Worm (Caenorhabditis elegans): Measurements from ENCODE around the gene mdt-30.

Gene mdt-30

ce11 chrIII:8027942-8028341 lies at the start of gene mdt-30:
mdt-30 (minus strand) TSS chrIII:8028042.
- no peak for TF ChIP-seq ztf-23 (GFP tag; IDR thresholded peaks at IDR 0.05)
- no peak for TF ChIP-seq ref-1 (GFP tag; conservative IDR thresholded peaks at IDR 0.05)
- TF ChIP-seq med-1 (GFP tag; optimal IDR thresholded peaks at IDR 0.05; ENCODE audit: insufficient read depth), result no peak
- no peak for TF ChIP-seq klf-2 (GFP tag; conservative IDR thresholded peaks at IDR 0.05)
- TF ChIP-seq T22C8.4 (GFP tag; IDR thresholded peaks at IDR 0.05), result no peak
- no peak for TF ChIP-seq tab-1 (GFP tag; IDR thresholded peaks at IDR 0.05)
- no peak for TF ChIP-seq cog-1 (tag; optimal IDR thresholded peaks at IDR 0.05)
- no peak for TF ChIP-seq flt-1 (GFP tag; IDR thresholded peaks at IDR 0.05)
- TF ChIP-seq ztf-29 (GFP tag; IDR thresholded peaks at IDR 0.05), result no peak

DNA sequence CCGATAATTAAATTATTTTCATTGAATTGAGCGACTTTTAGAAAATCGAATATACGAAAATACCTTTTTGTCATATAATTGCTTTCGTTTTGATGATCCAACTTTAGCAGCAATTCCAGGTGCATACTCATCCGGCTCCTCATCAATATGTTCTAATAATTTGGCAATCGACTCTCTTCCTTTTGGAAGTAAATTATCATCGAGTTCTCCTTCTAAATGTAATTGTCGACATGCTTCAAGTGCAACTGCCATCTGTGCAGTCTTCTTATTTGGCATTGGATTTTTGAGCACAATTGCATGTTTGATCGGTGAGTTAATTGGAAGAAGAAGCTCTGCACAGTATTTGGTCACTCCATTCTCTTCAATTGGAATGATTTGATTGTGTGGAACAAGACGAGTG lies 49.3 kb upstream of the mdt-30 start:
- TF ChIP-seq cog-1 (tag; optimal IDR thresholded peaks at IDR 0.05) (no peak), med-1 (GFP tag; optimal IDR thresholded peaks at IDR 0.05; ENCODE audit: insufficient read depth) (no peak), T22C8.4 (GFP tag; IDR thresholded peaks at IDR 0.05) (no peak), flt-1 (GFP tag; IDR thresholded peaks at IDR 0.05) (no peak), ztf-29 (GFP tag; IDR thresholded peaks at IDR 0.05) (no peak), klf-2 (GFP tag; conservative IDR thresholded peaks at IDR 0.05) (no peak), tab-1 (GFP tag; IDR thresholded peaks at IDR 0.05) (no peak)

ce11 chrIII:8069206-8069605 lies 41.4 kb upstream of the mdt-30 start:
- TF ChIP-seq cog-1 (tag; optimal IDR thresholded peaks at IDR 0.05), result no peak
- no peak for TF ChIP-seq med-1 (GFP tag; optimal IDR thresholded peaks at IDR 0.05; ENCODE audit: insufficient read depth)
- no peak for TF ChIP-seq T22C8.4 (GFP tag; IDR thresholded peaks at IDR 0.05)
- TF ChIP-seq flt-1 (GFP tag; IDR thresholded peaks at IDR 0.05), result peak; percentile 80

- no peak for TF ChIP-seq ref-1 (GFP tag; conservative IDR thresholded peaks at IDR 0.05)
- TF ChIP-seq T22C8.4 (GFP tag; IDR thresholded peaks at IDR 0.05), result no peak
- no peak for TF ChIP-seq med-1 (GFP tag; optimal IDR thresholded peaks at IDR 0.05; ENCODE audit: insufficient read depth)
- no peak for TF ChIP-seq cog-1 (tag; optimal IDR thresholded peaks at IDR 0.05)
- no peak for TF ChIP-seq klf-2 (GFP tag; conservative IDR thresholded peaks at IDR 0.05)
- no peak for TF ChIP-seq ztf-29 (GFP tag; IDR thresholded peaks at IDR 0.05)
- TF ChIP-seq ztf-23 (GFP tag; IDR thresholded peaks at IDR 0.05), result no peak
- TF ChIP-seq flt-1 (GFP tag; IDR thresholded peaks at IDR 0.05), result no peak
- no peak for TF ChIP-seq tab-1 (GFP tag; IDR thresholded peaks at IDR 0.05)
These were observed 40.0 kb upstream of the mdt-30 start for ce11 chrIII:8067798-8068197.

ce11 chrIII:8066989-8067388 lies 39.1 kb upstream of the mdt-30 start, which contains the start of gene pros-1:
pros-1 (plus strand) TSS chrIII:8067289.
- TF ChIP-seq ref-1 (GFP tag; conservative IDR thresholded peaks at IDR 0.05) (no peak), med-1 (GFP tag; optimal IDR thresholded peaks at IDR 0.05; ENCODE audit: insufficient read depth) (no peak), ztf-23 (GFP tag; IDR thresholded peaks at IDR 0.05) (no peak), cog-1 (tag; optimal IDR thresholded peaks at IDR 0.05) (no peak), flt-1 (GFP tag; IDR thresholded peaks at IDR 0.05) (no peak), T22C8.4 (GFP tag; IDR thresholded peaks at IDR 0.05) (no peak), ztf-29 (GFP tag; IDR thresholded peaks at IDR 0.05) (no peak), tab-1 (GFP tag; IDR thresholded peaks at IDR 0.05) (no peak), klf-2 (GFP tag; conservative IDR thresholded peaks at IDR 0.05) (no peak)

DNA sequence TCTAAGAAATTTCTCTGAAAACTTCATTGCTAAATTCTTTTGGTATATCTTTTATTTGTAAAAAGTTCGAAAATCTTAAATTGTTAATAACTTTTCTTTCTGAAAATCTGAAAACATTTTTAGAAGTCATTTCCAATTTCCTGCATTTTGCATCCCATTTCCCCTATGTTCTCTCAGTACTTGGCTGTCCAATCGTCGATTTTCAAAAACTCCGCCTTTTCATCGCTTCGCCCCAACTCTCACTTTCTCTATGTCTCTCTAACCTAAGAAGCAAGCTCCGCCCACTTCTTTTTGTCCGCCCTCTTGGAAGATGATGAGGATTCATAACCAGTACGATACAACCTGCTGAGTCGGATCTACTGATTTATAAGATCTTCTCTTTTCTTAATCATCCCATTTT lies 37.3 kb upstream of the mdt-30 start:
- no peak for TF ChIP-seq med-1 (GFP tag; optimal IDR thresholded peaks at IDR 0.05; ENCODE audit: insufficient read depth)
- TF ChIP-seq ref-1 (GFP tag; conservative IDR thresholded peaks at IDR 0.05), result no peak
- TF ChIP-seq T22C8.4 (GFP tag; IDR thresholded peaks at IDR 0.05), result no peak
- no peak for TF ChIP-seq cog-1 (tag; optimal IDR thresholded peaks at IDR 0.05)
- no peak for TF ChIP-seq ztf-29 (GFP tag; IDR thresholded peaks at IDR 0.05)
- no peak for TF ChIP-seq flt-1 (GFP tag; IDR thresholded peaks at IDR 0.05)
- no peak for TF ChIP-seq ztf-23 (GFP tag; IDR thresholded peaks at IDR 0.05)
- no peak for TF ChIP-seq tab-1 (GFP tag; IDR thresholded peaks at IDR 0.05)
- TF ChIP-seq klf-2 (GFP tag; conservative IDR thresholded peaks at IDR 0.05), result no peak

ce11 chrIII:8063659-8064058 lies 35.8 kb upstream of the mdt-30 start:
- TF ChIP-seq med-1 (GFP tag; optimal IDR thresholded peaks at IDR 0.05; ENCODE audit: insufficient read depth) (no peak), cog-1 (tag; optimal IDR thresholded peaks at IDR 0.05) (no peak), ztf-29 (GFP tag; IDR thresholded peaks at IDR 0.05) (0 out of 2 replicates have a peak, but pooled peaks have one; percentile 31), ref-1 (GFP tag; conservative IDR thresholded peaks at IDR 0.05) (no peak)

- TF ChIP-seq ztf-29 (GFP tag; IDR thresholded peaks at IDR 0.05) (no peak), tab-1 (GFP tag; IDR thresholded peaks at IDR 0.05) (no peak), T22C8.4 (GFP tag; IDR thresholded peaks at IDR 0.05) (no peak), ztf-23 (GFP tag; IDR thresholded peaks at IDR 0.05) (no peak), flt-1 (GFP tag; IDR thresholded peaks at IDR 0.05) (no peak), med-1 (GFP tag; optimal IDR thresholded peaks at IDR 0.05; ENCODE audit: insufficient read depth) (no peak), ref-1 (GFP tag; conservative IDR thresholded peaks at IDR 0.05) (no peak), klf-2 (GFP tag; conservative IDR thresholded peaks at IDR 0.05) (no peak), cog-1 (tag; optimal IDR thresholded peaks at IDR 0.05) (no peak)
These were observed 33.3 kb upstream of the mdt-30 start for ce11 chrIII:8061114-8061513.

DNA sequence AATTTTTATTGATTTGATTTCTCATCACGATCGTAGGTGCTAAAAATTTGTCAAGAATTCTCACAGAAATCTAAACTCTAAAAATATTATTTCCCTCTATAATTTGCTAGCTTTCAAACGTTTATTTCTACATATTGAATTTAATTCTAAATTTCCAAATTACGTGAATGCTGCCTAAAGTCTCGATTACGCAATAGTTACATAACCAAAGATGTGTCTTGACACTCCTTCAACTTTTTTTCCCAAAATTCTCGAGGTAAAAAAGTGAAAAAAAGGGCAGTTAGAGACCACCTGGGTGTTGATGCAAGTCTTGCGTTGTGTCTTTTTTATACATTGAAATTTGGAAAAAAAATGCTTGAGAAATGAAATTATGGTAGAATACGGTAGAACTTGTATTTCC lies 24.0 kb upstream of the mdt-30 start:
- TF ChIP-seq T22C8.4 (GFP tag; IDR thresholded peaks at IDR 0.05) (no peak), ztf-29 (GFP tag; IDR thresholded peaks at IDR 0.05) (no peak)

- TF ChIP-seq ztf-23 (GFP tag; IDR thresholded peaks at IDR 0.05), result no peak
- no peak for TF ChIP-seq med-1 (GFP tag; optimal IDR thresholded peaks at IDR 0.05; ENCODE audit: insufficient read depth)
- no peak for TF ChIP-seq flt-1 (GFP tag; IDR thresholded peaks at IDR 0.05)
- TF ChIP-seq tab-1 (GFP tag; IDR thresholded peaks at IDR 0.05), result no peak
- TF ChIP-seq cog-1 (tag; optimal IDR thresholded peaks at IDR 0.05), result no peak
- TF ChIP-seq klf-2 (GFP tag; conservative IDR thresholded peaks at IDR 0.05), result no peak
These were observed 23.1 kb upstream of the mdt-30 start, which contains the start of gene K12H4.7 for ce11 chrIII:8050944-8051343. K12H4.7 (minus strand) TSS chrIII:8051081.

ce11 chrIII:8047412-8047811 lies 19.6 kb upstream of the mdt-30 start, which contains the start of gene K12H4.2:
K12H4.2 (plus strand) TSS chrIII:8047712.
- TF ChIP-seq ztf-29 (GFP tag; IDR thresholded peaks at IDR 0.05) (no peak), cog-1 (tag; optimal IDR thresholded peaks at IDR 0.05) (no peak), T22C8.4 (GFP tag; IDR thresholded peaks at IDR 0.05) (no peak), med-1 (GFP tag; optimal IDR thresholded peaks at IDR 0.05; ENCODE audit: insufficient read depth) (no peak), tab-1 (GFP tag; IDR thresholded peaks at IDR 0.05) (no peak), ztf-23 (GFP tag; IDR thresholded peaks at IDR 0.05) (no peak), klf-2 (GFP tag; conservative IDR thresholded peaks at IDR 0.05) (no peak), flt-1 (GFP tag; IDR thresholded peaks at IDR 0.05) (no peak), ref-1 (GFP tag; conservative IDR thresholded peaks at IDR 0.05) (no peak)

Data from whole organism, midembryonic.